Worm (Caenorhabditis elegans) whole organism, L2 larva: ENCODE measurements around the gene F59B2.13.

Experiments used
- C34F6.9 ChIP-seq: fragments of 150-350 bp; optimal IDR thresholded peaks from 2 replicates; lab custom pipeline; 2014; ENCODE audit warnings: missing biosample characterization, missing genetic modification characterization
- R02D3.7 ChIP-seq: fragments of 150-350 bp; optimal IDR thresholded peaks from 2 replicates; lab custom pipeline; 2014; ENCODE audit warnings: missing biosample characterization, missing genetic modification characterization
- Y55F3AM.14 ChIP-seq: fragments of 200-800 bp; sonication (Bioruptor generic); optimal IDR thresholded peaks from 2 replicates; lab custom pipeline; 2018; ENCODE audit warnings: mild to moderate bottlenecking, missing genetic modification characterization, missing compliant biosample characterization
- ZK546.5 ChIP-seq: sonication (generic microtip); optimal IDR thresholded peaks from 2 replicates; lab custom pipeline; 2017; ENCODE audit warnings: missing biosample characterization, missing genetic modification characterization
- aly-2 ChIP-seq: fragments of 150-350 bp; optimal IDR thresholded peaks from 2 replicates; lab custom pipeline; 2014; ENCODE audit warnings: missing biosample characterization, missing genetic modification characterization
- ama-1 ChIP-seq: fragments of 150-350 bp; optimal IDR thresholded peaks from 2 replicates; lab custom pipeline; 2018; ENCODE audit warnings: inconsistent platforms
- blmp-1 ChIP-seq: sonication (generic microtip); optimal IDR thresholded peaks from 2 replicates; lab custom pipeline; 2017; ENCODE audit warnings: missing genetic modification characterization, mild to moderate bottlenecking, missing compliant biosample characterization, antibody characterized with exemption, moderate library complexity; ENCODE audit not compliant: insufficient read depth
- crh-2 ChIP-seq: sonication (generic microtip); optimal IDR thresholded peaks from 2 replicates; lab custom pipeline; 2017; ENCODE audit warnings: missing biosample characterization, missing genetic modification characterization
- egl-27 ChIP-seq: sonication (generic microtip); optimal IDR thresholded peaks from 3 replicates; lab custom pipeline; 2017; ENCODE audit warnings: missing biosample characterization, missing genetic modification reagents, missing genetic modification characterization
- fos-1 ChIP-seq: fragments of 150-350 bp; optimal IDR thresholded peaks from 2 replicates; lab custom pipeline; 2014; ENCODE audit warnings: missing biosample characterization, missing genetic modification characterization
- gmeb-1 ChIP-seq: fragments of 150-350 bp; optimal IDR thresholded peaks from 2 replicates; lab custom pipeline; 2014; ENCODE audit warnings: missing biosample characterization, missing genetic modification characterization
- lin-11 ChIP-seq: fragments of 150-350 bp; sonication (generic microtip); optimal IDR thresholded peaks from 2 replicates; lab custom pipeline; 2014; ENCODE audit warnings: missing biosample characterization, missing genetic modification characterization, inconsistent platforms, mixed read lengths
- lin-13 ChIP-seq: fragments of 150-350 bp; optimal IDR thresholded peaks from 2 replicates; lab custom pipeline; 2014; ENCODE audit warnings: missing biosample characterization, missing genetic modification reagents, missing genetic modification characterization
- lsy-2 ChIP-seq, 2 experiments: fragments of 150-350 bp in 1 of 2; sonication (generic microtip) in 1 of 2; optimal IDR thresholded peaks; 2 replicates each; lab custom pipeline; 2014 to 2017; ENCODE audit warnings: missing biosample characterization in 2 of 2, missing genetic modification characterization in 2 of 2
- mab-5 ChIP-seq: fragments of 150-350 bp; optimal IDR thresholded peaks from 2 replicates; lab custom pipeline; 2014; ENCODE audit warnings: missing biosample characterization, missing genetic modification characterization
- mdl-1 ChIP-seq, 2 experiments: fragments of 150-350 bp in 1 of 2; sonication (generic microtip) in 1 of 2; optimal IDR thresholded peaks; 2 replicates each; lab custom pipeline; 2017; ENCODE audit warnings: missing biosample characterization in 2 of 2, missing genetic modification characterization in 2 of 2
- nhr-10 ChIP-seq: sonication (generic microtip); optimal IDR thresholded peaks from 2 replicates; lab custom pipeline; 2017; ENCODE audit warnings: missing biosample characterization, missing genetic modification characterization
- nhr-12 ChIP-seq: fragments of 150-350 bp; optimal IDR thresholded peaks from 2 replicates; lab custom pipeline; 2014; ENCODE audit warnings: missing biosample characterization, missing genetic modification characterization
- nhr-25 ChIP-seq: fragments of 150-350 bp; sonication (generic microtip); optimal IDR thresholded peaks from 3 replicates; lab custom pipeline; 2014; ENCODE audit warnings: missing biosample characterization, missing genetic modification characterization
- nhr-6 ChIP-seq: fragments of 150-350 bp; optimal IDR thresholded peaks from 2 replicates; lab custom pipeline; 2014; ENCODE audit warnings: missing biosample characterization, missing genetic modification characterization
- nhr-77 ChIP-seq: fragments of 150-350 bp; optimal IDR thresholded peaks from 2 replicates; lab custom pipeline; 2014; ENCODE audit warnings: missing biosample characterization, missing genetic modification characterization
- peb-1 ChIP-seq: fragments of 150-350 bp; optimal IDR thresholded peaks from 2 replicates; lab custom pipeline; 2014; ENCODE audit warnings: missing biosample characterization, missing genetic modification characterization
- skn-1 ChIP-seq: sonication (generic microtip); optimal IDR thresholded peaks from 2 replicates; lab custom pipeline; 2017; ENCODE audit warnings: missing biosample characterization, missing genetic modification characterization
- sma-9 ChIP-seq, 2 experiments: fragments of 150-350 bp in 1 of 2; sonication (generic microtip) in 1 of 2; optimal IDR thresholded peaks; 2 replicates each; lab custom pipeline; 2014 to 2016; ENCODE audit warnings: missing genetic modification characterization in 2 of 2, mild to moderate bottlenecking in 1 of 2, missing biosample characterization in 1 of 2, missing compliant biosample characterization in 1 of 2, missing genetic modification reagents in 1 of 2, moderate library complexity in 1 of 2
- unc-39 ChIP-seq: fragments of 150-350 bp; optimal IDR thresholded peaks from 2 replicates; lab custom pipeline; 2014; ENCODE audit warnings: missing biosample characterization, missing genetic modification characterization
- unc-62 ChIP-seq: fragments of 150-350 bp; optimal IDR thresholded peaks from 2 replicates; lab custom pipeline; 2014; ENCODE audit warnings: missing biosample characterization, missing genetic modification reagents, missing genetic modification characterization
- zag-1 ChIP-seq: fragments of 150-350 bp; optimal IDR thresholded peaks from 2 replicates; lab custom pipeline; 2014; ENCODE audit warnings: missing biosample characterization, missing genetic modification characterization
- ztf-1 ChIP-seq: fragments of 200-800 bp; sonication (Bioruptor generic); conservative IDR thresholded peaks from 2 replicates; pipeline ENCODE4 v1.3.6; 2022; ENCODE audit warnings: missing genetic modification characterization, missing compliant biosample characterization
- ztf-4 ChIP-seq: fragments of 150-350 bp; optimal IDR thresholded peaks from 2 replicates; lab custom pipeline; 2014; ENCODE audit warnings: missing biosample characterization, missing genetic modification characterization

F59B2.13 gene

ce11 chrIII:9026951-9027350 lies at the start of gene F59B2.13:
TSS of gene F59B2.13 (minus strand) at chrIII:9027051.
- TF ChIP-seq zag-1 (no peak), fos-1 (tag; lab: Kevin White, UChicago) (no peak), ztf-1 (GFP tag; lab: Robert Waterston, UW) (no peak), mab-5 (tag; lab: Kevin White, UChicago) (no peak), gmeb-1 (tag; lab: Kevin White, UChicago) (no peak), mdl-1 (tag; optimal IDR thresholded peaks at IDR 0.05; lab: Kevin White, UChicago) (no peak), nhr-25 (no peak), Y55F3AM.14 (no peak), R02D3.7 (tag; lab: Kevin White, UChicago) (no peak)

ce11 chrIII:9075539-9075938 lies 48.7 kb upstream of the F59B2.13 start, which contains the start of gene F02A9.7:
TSS of gene F02A9.7 (minus strand) at chrIII:9075639.
- no peak for TF ChIP-seq nhr-77 (tag; lab: Kevin White, UChicago)

ce11 chrIII:9072704-9073103 lies 45.9 kb upstream of the F59B2.13 start:
- TF ChIP-seq C34F6.9 (tag; lab: Kevin White, UChicago) (no peak), lin-11 (tag; lab: Kevin White, UChicago) (no peak), nhr-6 (no peak), zag-1 (no peak), blmp-1 (no peak), ztf-1 (GFP tag; lab: Robert Waterston, UW) (no peak), mab-5 (tag; lab: Kevin White, UChicago) (no peak)

- TF ChIP-seq peb-1 (tag; lab: Kevin White, UChicago) (no peak), gmeb-1 (tag; lab: Kevin White, UChicago) (no peak), mdl-1 (tag; optimal IDR thresholded peaks at IDR 0.05; lab: Kevin White, UChicago) (no peak), ZK546.5 (tag; lab: Kevin White, UChicago) (no peak), unc-39 (tag; lab: Kevin White, UChicago) (no peak), egl-27 (tag; lab: Kevin White, UChicago) (no peak), nhr-12 (no peak), fos-1 (tag; lab: Kevin White, UChicago) (no peak), aly-2 (tag; lab: Kevin White, UChicago) (no peak), lin-13 (no peak), nhr-77 (tag; lab: Kevin White, UChicago) (no peak)
Measured at ce11 chrIII:9071372-9071771, 44.5 kb upstream of the F59B2.13 start, which contains the start of gene lin-12. TSS of gene lin-12 (minus strand) at chrIII:9071472.

ce11 chrIII:9069712-9070111 lies 42.9 kb upstream of the F59B2.13 start:
- no peak for TF ChIP-seq lin-13

- peak in 1 of 2 experiments; percentile 35 for TF ChIP-seq lsy-2 (tag; optimal IDR thresholded peaks at IDR 0.05; lab: Kevin White, UChicago)
- peak; percentile 21 for TF ChIP-seq crh-2 (tag; lab: Kevin White, UChicago)
- TF ChIP-seq Y55F3AM.14, result no peak
- TF ChIP-seq, all 48 proteins: peak for 2
Measured at ce11 chrIII:9060267-9060666, 33.4 kb upstream of the F59B2.13 start.

ce11 chrIII:9058959-9059534 lies 32.2 kb upstream of the F59B2.13 start, which contains the start of gene gst-1:
TSS of gene gst-1 (plus strand) at chrIII:9059331.
- peak; percentile 84 for TF ChIP-seq crh-2 (tag; lab: Kevin White, UChicago)
- TF ChIP-seq skn-1 (tag; lab: Kevin White, UChicago), result peak; percentile 97
- no peak for TF ChIP-seq nhr-10
- TF ChIP-seq lsy-2 (tag; optimal IDR thresholded peaks at IDR 0.05; lab: Kevin White, UChicago), result peak in 1 of 2 experiments; percentile 40
- peak; percentile 62 for TF ChIP-seq sma-9 (GFP tag; optimal IDR thresholded peaks at IDR 0.05; lab: Kevin White, UChicago)
- TF ChIP-seq sma-9 (tag; optimal IDR thresholded peaks at IDR 0.05; lab: Kevin White, UChicago), result no peak
- peak; percentile 80 for TF ChIP-seq ama-1 (lab: Kevin White, UChicago)
- no peak for TF ChIP-seq mdl-1 (tag; optimal IDR thresholded peaks at IDR 0.05; lab: Kevin White, UChicago)
- peak; percentile 41 for TF ChIP-seq C34F6.9 (tag; lab: Kevin White, UChicago)
- no peak for TF ChIP-seq ztf-4
- TF ChIP-seq fos-1 (tag; lab: Kevin White, UChicago), result peak; percentile 16
- TF ChIP-seq unc-62, result no peak
